Worm (Caenorhabditis elegans) whole organism, mixed stage, embryonic: Measurements from ENCODE around the gene rabr-3.

ENCODE experiments used
- M03D4.4 ChIP-seq: sonication (generic microtip); optimal IDR thresholded peaks from 2 replicates; lab custom pipeline; 2017; ENCODE audit warnings: mild to moderate bottlenecking, missing genetic modification characterization, missing compliant biosample characterization
- bed-3 ChIP-seq: fragments of 200-800 bp; sonication (Bioruptor generic); optimal IDR thresholded peaks from 3 replicates; lab custom pipeline; 2018; ENCODE audit warnings: mild to moderate bottlenecking, missing genetic modification characterization, moderate library complexity, missing compliant biosample characterization
- blmp-1 ChIP-seq: fragments of 150-350 bp; optimal IDR thresholded peaks from 2 replicates; lab custom pipeline; 2014; ENCODE audit warnings: missing biosample characterization, missing genetic modification characterization
- ceh-39 ChIP-seq: fragments of 150-350 bp; optimal IDR thresholded peaks from 2 replicates; lab custom pipeline; 2014; ENCODE audit warnings: missing biosample characterization, missing genetic modification characterization
- ceh-43 ChIP-seq: fragments of 200-800 bp; sonication (Bioruptor generic); optimal IDR thresholded peaks from 2 replicates; lab custom pipeline; 2018; ENCODE audit warnings: mild to moderate bottlenecking, missing genetic modification characterization, moderate library complexity, missing compliant biosample characterization
- ceh-83 ChIP-seq: fragments of 200-800 bp; sonication (Bioruptor generic); optimal IDR thresholded peaks from 2 replicates; lab custom pipeline; 2018; ENCODE audit warnings: mild to moderate bottlenecking, missing genetic modification characterization, missing compliant biosample characterization
- ces-1 ChIP-seq: fragments of 150-350 bp; optimal IDR thresholded peaks from 2 replicates; lab custom pipeline; 2014; ENCODE audit warnings: missing biosample characterization, missing genetic modification reagents, missing genetic modification characterization
- cnd-1 ChIP-seq: fragments of 200-800 bp; sonication (Bioruptor generic); optimal IDR thresholded peaks from 2 replicates; lab custom pipeline; 2018; ENCODE audit warnings: mild to moderate bottlenecking, missing genetic modification characterization, missing compliant biosample characterization
- elt-1 ChIP-seq: sonication (generic microtip); optimal IDR thresholded peaks from 2 replicates; lab custom pipeline; 2017; ENCODE audit warnings: missing genetic modification characterization, mild to moderate bottlenecking, missing compliant biosample characterization, antibody characterized with exemption, moderate library complexity, borderline replicate concordance; ENCODE audit not compliant: insufficient read depth
- elt-3 ChIP-seq: fragments of 150-350 bp; optimal IDR thresholded peaks from 2 replicates; lab custom pipeline; 2014; ENCODE audit warnings: missing biosample characterization, missing genetic modification characterization
- flh-1 ChIP-seq: fragments of 200-800 bp; sonication (Bioruptor generic); optimal IDR thresholded peaks from 2 replicates; lab custom pipeline; 2018; ENCODE audit warnings: mild to moderate bottlenecking, missing genetic modification characterization, moderate library complexity, missing compliant biosample characterization
- ham-2 ChIP-seq: fragments of 200-800 bp; sonication (Bioruptor generic); optimal IDR thresholded peaks from 2 replicates; lab custom pipeline; 2018; ENCODE audit warnings: mild to moderate bottlenecking, missing genetic modification characterization, missing compliant biosample characterization
- hlh-1 ChIP-seq: fragments of 150-350 bp; optimal IDR thresholded peaks from 2 replicates; lab custom pipeline; 2014; ENCODE audit warnings: missing biosample characterization, missing genetic modification reagents, missing genetic modification characterization
- lin-13 ChIP-seq: fragments of 150-350 bp; optimal IDR thresholded peaks from 2 replicates; lab custom pipeline; 2014; ENCODE audit warnings: missing biosample characterization, missing genetic modification characterization
- lsy-2 ChIP-seq: fragments of 150-350 bp; optimal IDR thresholded peaks from 2 replicates; lab custom pipeline; 2014; ENCODE audit warnings: missing biosample characterization, missing genetic modification characterization
- mep-1 ChIP-seq: fragments of 150-350 bp; optimal IDR thresholded peaks from 2 replicates; lab custom pipeline; 2017; ENCODE audit warnings: missing biosample characterization, missing genetic modification reagents, missing genetic modification characterization, inconsistent platforms
- mls-2 ChIP-seq: sonication (generic microtip); optimal IDR thresholded peaks from 2 replicates; lab custom pipeline; 2016; ENCODE audit warnings: mild to moderate bottlenecking, missing genetic modification characterization, moderate library complexity, missing compliant biosample characterization
- nhr-12 ChIP-seq: fragments of 150-350 bp; optimal IDR thresholded peaks from 2 replicates; lab custom pipeline; 2014; ENCODE audit warnings: missing biosample characterization, missing genetic modification characterization
- nhr-2 ChIP-seq: fragments of 150-350 bp; optimal IDR thresholded peaks from 2 replicates; lab custom pipeline; 2014; ENCODE audit warnings: missing biosample characterization, missing genetic modification characterization
- nhr-237 ChIP-seq: fragments of 150-350 bp; optimal IDR thresholded peaks from 2 replicates; lab custom pipeline; 2014; ENCODE audit warnings: missing biosample characterization, missing genetic modification characterization
- nhr-76 ChIP-seq: sonication (generic microtip); optimal IDR thresholded peaks from 2 replicates; lab custom pipeline; 2017; ENCODE audit warnings: missing biosample characterization, missing genetic modification characterization
- snpc-4 ChIP-seq: fragments of 150-350 bp; optimal IDR thresholded peaks from 2 replicates; lab custom pipeline; 2014; ENCODE audit warnings: missing biosample characterization, missing genetic modification characterization
- tbx-8 ChIP-seq: fragments of 200-800 bp; sonication (Bioruptor generic); optimal IDR thresholded peaks from 2 replicates; lab custom pipeline; 2018; ENCODE audit warnings: mild to moderate bottlenecking, missing genetic modification characterization, moderate library complexity, missing compliant biosample characterization
- unc-120 ChIP-seq: sonication (generic microtip); optimal IDR thresholded peaks from 2 replicates; lab custom pipeline; 2017; ENCODE audit warnings: missing genetic modification characterization, missing compliant biosample characterization; ENCODE audit not compliant: poor library complexity, severe bottlenecking
- unc-39 ChIP-seq: fragments of 150-350 bp; optimal IDR thresholded peaks from 2 replicates; lab custom pipeline; 2014; ENCODE audit warnings: missing biosample characterization, missing genetic modification characterization
- unc-62 ChIP-seq: fragments of 150-350 bp; optimal IDR thresholded peaks from 2 replicates; lab custom pipeline; 2014; ENCODE audit warnings: missing biosample characterization, missing genetic modification reagents, missing genetic modification characterization
- zip-8 ChIP-seq: fragments of 150-350 bp; optimal IDR thresholded peaks from 2 replicates; lab custom pipeline; 2014; ENCODE audit warnings: missing biosample characterization, missing genetic modification characterization
- ztf-11 ChIP-seq: fragments of 150-350 bp; optimal IDR thresholded peaks from 2 replicates; lab custom pipeline; 2014; ENCODE audit warnings: missing biosample characterization, missing genetic modification characterization

rabr-3 gene

ce11 chrV:16225524-16226116 lies 30.1 kb downstream of the rabr-3 start:
- TF ChIP-seq mls-2 (tag; lab: Kevin White, UChicago) = no peak
- no peak for TF ChIP-seq lsy-2 (tag; lab: Kevin White, UChicago)

- TF ChIP-seq M03D4.4 (tag; lab: Kevin White, UChicago) (no peak), bed-3 (GFP tag; lab: Kevin White, UChicago) (no peak), unc-62 (GFP tag; lab: Kevin White, UChicago) (no peak), ceh-39 (tag; lab: Kevin White, UChicago) (no peak), lsy-2 (tag; lab: Kevin White, UChicago) (no peak), mep-1 (no peak)
Measured at ce11 chrV:16226581-16226980, 31.1 kb downstream of the rabr-3 start, which contains the start of gene F11A5.13. Gene F11A5.13, minus strand, starts transcription at chrV:16226681.

ce11 chrV:16229439-16229838 lies 34.0 kb downstream of the rabr-3 start:
- TF ChIP-seq hlh-1 = no peak
- no peak for TF ChIP-seq elt-3 (tag; lab: Kevin White, UChicago)
- no peak for TF ChIP-seq nhr-2 (tag; lab: Kevin White, UChicago)
- TF ChIP-seq mep-1 = no peak
- TF ChIP-seq zip-8 (tag; lab: Kevin White, UChicago) = peak; percentile 69

ce11 chrV:16229896-16230295 lies 34.4 kb downstream of the rabr-3 start, which contains the start of the genes F21H7.2 and F21H7.12:
Gene F21H7.2, minus strand, starts transcription at chrV:16229996.
Gene F21H7.12, plus strand, starts transcription at chrV:16230165.
- TF ChIP-seq M03D4.4 (tag; lab: Kevin White, UChicago) = no peak
- TF ChIP-seq zip-8 (tag; lab: Kevin White, UChicago) = no peak
- no peak for TF ChIP-seq tbx-8
- TF ChIP-seq mep-1 = no peak
- no peak for TF ChIP-seq ztf-11 (tag; lab: Kevin White, UChicago)
- no peak for TF ChIP-seq hlh-1
- no peak for TF ChIP-seq ces-1
- no peak for TF ChIP-seq cnd-1 (tag; lab: Kevin White, UChicago)
- no peak for TF ChIP-seq flh-1

ce11 chrV:16232180-16232579 lies 36.7 kb downstream of the rabr-3 start, which contains the start of gene gst-22:
Gene gst-22, minus strand, starts transcription at chrV:16232282.
- TF ChIP-seq ceh-83 (GFP tag; lab: Kevin White, UChicago) (no peak), ceh-43 (GFP tag; lab: Kevin White, UChicago) (no peak), bed-3 (GFP tag; lab: Kevin White, UChicago) (no peak), ztf-11 (tag; lab: Kevin White, UChicago) (no peak), lin-13 (no peak), blmp-1 (no peak), tbx-8 (no peak)

- TF ChIP-seq M03D4.4 (tag; lab: Kevin White, UChicago) (no peak), mls-2 (tag; lab: Kevin White, UChicago) (no peak), hlh-1 (no peak), elt-1 (tag; lab: Kevin White, UChicago) (no peak), ztf-11 (tag; lab: Kevin White, UChicago) (no peak), nhr-76 (tag; lab: Kevin White, UChicago) (no peak), unc-39 (tag; lab: Kevin White, UChicago) (no peak), nhr-12 (tag; lab: Kevin White, UChicago) (no peak), mep-1 (no peak), cnd-1 (tag; lab: Kevin White, UChicago) (no peak), lsy-2 (tag; lab: Kevin White, UChicago) (no peak), snpc-4 (tag; lab: Kevin White, UChicago) (no peak), ces-1 (no peak), ham-2 (GFP tag; lab: Kevin White, UChicago) (no peak), bed-3 (GFP tag; lab: Kevin White, UChicago) (no peak), ceh-39 (tag; lab: Kevin White, UChicago) (no peak), unc-120 (tag; lab: Kevin White, UChicago) (no peak), nhr-237 (no peak), blmp-1 (no peak), zip-8 (tag; lab: Kevin White, UChicago) (no peak)
Measured at ce11 chrV:16233624-16234023, 38.1 kb downstream of the rabr-3 start, which contains the start of gene clec-233. Gene clec-233, plus strand, starts transcription at chrV:16233924.
